Worm (Caenorhabditis elegans): ENCODE data around the gene F25G6.8.
A peak's percentile ranks its signal among the peaks of the same experiment; 100 is the strongest.

Gene F25G6.8

ce11 chrV:8520846-8521553, 44.0 kb downstream of the F25G6.8 start, which contains the start of the genes F45F2.11 and otpl-7 (continued):
- TF ChIP-seq sup-37 (GFP tag; optimal IDR thresholded peaks at IDR 0.05) (no peak), nhr-76 (tag; optimal IDR thresholded peaks at IDR 0.05) (no peak)

- no peak for TF ChIP-seq snpc-4 (tag; optimal IDR thresholded peaks at IDR 0.05)
- no peak for TF ChIP-seq grh-1 (GFP tag; IDR thresholded peaks at IDR 0.05)
- no peak for TF ChIP-seq pax-3 (tag; optimal IDR thresholded peaks at IDR 0.05)
- no peak for TF ChIP-seq Y116A8C.19 (tag; optimal IDR thresholded peaks at IDR 0.05; ENCODE audit: borderline replicate concordance)
- no peak for TF ChIP-seq ces-1 (GFP tag; optimal IDR thresholded peaks at IDR 0.05)
- no peak for TF ChIP-seq ceh-8 (GFP tag; optimal IDR thresholded peaks at IDR 0.05)
- peak; percentile 17 for TF ChIP-seq swsn-7 (tag; optimal IDR thresholded peaks at IDR 0.05)
- no peak for TF ChIP-seq pag-3 (tag; optimal IDR thresholded peaks at IDR 0.05; ENCODE audit: borderline replicate concordance, insufficient read depth)
- peak; percentile 29 to 51 for TF ChIP-seq lin-35 (GFP tag; optimal IDR thresholded peaks at IDR 0.05)
- no peak for TF ChIP-seq mef-2 (tag; optimal IDR thresholded peaks at IDR 0.05)
- peak; percentile 83 for TF ChIP-seq F16B12.6 (tag; optimal IDR thresholded peaks at IDR 0.05)
- TF ChIP-seq skn-1 (tag; optimal IDR thresholded peaks at IDR 0.05), result no peak
- peak in 2 of 3 experiments; percentile 29 to 33 for TF ChIP-seq dpl-1 (GFP tag; optimal IDR thresholded peaks at IDR 0.05)
- no peak for TF ChIP-seq nhr-85 (tag)
- no peak for TF ChIP-seq vab-15 (tag; optimal IDR thresholded peaks at IDR 0.05)
- no peak for TF ChIP-seq ets-5 (GFP tag; IDR thresholded peaks at IDR 0.05)
- no peak for TF ChIP-seq lin-13 (GFP tag; optimal IDR thresholded peaks at IDR 0.05)
- no peak for TF ChIP-seq irx-1 (tag; optimal IDR thresholded peaks at IDR 0.05)
- TF ChIP-seq fos-1 (tag; optimal IDR thresholded peaks at IDR 0.05), result no peak
- no peak for TF ChIP-seq sup-37 (GFP tag; optimal IDR thresholded peaks at IDR 0.05)
- no peak for TF ChIP-seq egl-27 (tag; optimal IDR thresholded peaks at IDR 0.05)
- TF ChIP-seq efl-1 (optimal IDR thresholded peaks at IDR 0.05), result peak; percentile 28 to 36
- TF ChIP-seq efl-1 (GFP tag; optimal IDR thresholded peaks at IDR 0.05 in 1 of 2), result peak; percentile 41 to 91
- TF ChIP-seq C16A3.4 (tag; optimal IDR thresholded peaks at IDR 0.05), result peak; percentile 33
- TF ChIP-seq ceh-82 (tag; optimal IDR thresholded peaks at IDR 0.05), result no peak
- no peak for TF ChIP-seq blmp-1 (tag; optimal IDR thresholded peaks at IDR 0.05)
- peak; percentile 27 for TF ChIP-seq rnt-1 (tag; optimal IDR thresholded peaks at IDR 0.05)
- TF ChIP-seq isw-1 (GFP tag; IDR thresholded peaks at IDR 0.05), result no peak
- TF ChIP-seq hpl-2 (GFP tag; optimal IDR thresholded peaks at IDR 0.05), result no peak
- TF ChIP-seq elt-3 (tag; optimal IDR thresholded peaks at IDR 0.05), result no peak
- TF ChIP-seq lin-15B (tag; optimal IDR thresholded peaks at IDR 0.05), result no peak
Observed at ce11 chrV:8518822-8519392, 46.1 kb downstream of the F25G6.8 start, which contains the start of gene F45F2.10. TSS of gene F45F2.10 (minus strand) at chrV:8518872.

ce11 chrV:8518283-8518682, 46.7 kb downstream of the F25G6.8 start:
- no peak for TF ChIP-seq ztf-11 (tag; optimal IDR thresholded peaks at IDR 0.05)
- peak; percentile 26 to 34 for TF ChIP-seq efl-1 (optimal IDR thresholded peaks at IDR 0.05)
- no peak for TF ChIP-seq efl-1 (GFP tag; optimal IDR thresholded peaks at IDR 0.05 in 1 of 2)
- no peak for TF ChIP-seq grh-1 (GFP tag; IDR thresholded peaks at IDR 0.05)
- TF ChIP-seq ama-1 (optimal IDR thresholded peaks at IDR 0.05), result no peak
- TF ChIP-seq rnt-1 (tag; optimal IDR thresholded peaks at IDR 0.05), result peak; percentile 46
- peak; percentile 45 for TF ChIP-seq pag-3 (tag; optimal IDR thresholded peaks at IDR 0.05; ENCODE audit: borderline replicate concordance, insufficient read depth)
- TF ChIP-seq irx-1 (tag; optimal IDR thresholded peaks at IDR 0.05), result no peak
- TF ChIP-seq snpc-4 (tag; optimal IDR thresholded peaks at IDR 0.05), result no peak
- no peak for TF ChIP-seq mef-2 (tag; optimal IDR thresholded peaks at IDR 0.05)
- no peak for TF ChIP-seq ceh-63 (GFP tag; optimal IDR thresholded peaks at IDR 0.05)
- no peak for TF ChIP-seq aha-1 (tag; optimal IDR thresholded peaks at IDR 0.05)
- TF ChIP-seq elt-2 (tag; optimal IDR thresholded peaks at IDR 0.05), result no peak
- peak; percentile 3 for TF ChIP-seq dsc-1 (tag; optimal IDR thresholded peaks at IDR 0.05)
- TF ChIP-seq skn-1 (tag; optimal IDR thresholded peaks at IDR 0.05), result peak; percentile 35
- peak; percentile 13 for TF ChIP-seq F16B12.6 (tag; optimal IDR thresholded peaks at IDR 0.05)
- TF ChIP-seq unc-30 (tag; optimal IDR thresholded peaks at IDR 0.05), result no peak
- TF ChIP-seq fkh-8 (tag; optimal IDR thresholded peaks at IDR 0.05), result no peak
- peak; percentile 4 for TF ChIP-seq nhr-20 (tag; optimal IDR thresholded peaks at IDR 0.05)
- no peak for TF ChIP-seq ceh-8 (GFP tag; optimal IDR thresholded peaks at IDR 0.05)
- TF ChIP-seq dpl-1 (GFP tag; optimal IDR thresholded peaks at IDR 0.05), result peak in 1 of 3 experiments; percentile 30
- TF ChIP-seq swsn-7 (tag; optimal IDR thresholded peaks at IDR 0.05), result peak; percentile 22
- TF ChIP-seq tbx-2 (tag; optimal IDR thresholded peaks at IDR 0.05), result no peak
- peak in 1 of 3 experiments; percentile 24 for TF ChIP-seq ceh-82 (tag; optimal IDR thresholded peaks at IDR 0.05)
- TF ChIP-seq fkh-4 (tag; optimal IDR thresholded peaks at IDR 0.05; ENCODE audit: borderline replicate concordance), result no peak
- TF ChIP-seq sup-37 (GFP tag; optimal IDR thresholded peaks at IDR 0.05), result no peak
- TF ChIP-seq zag-1 (tag; optimal IDR thresholded peaks at IDR 0.05), result no peak
- peak; percentile 35 for TF ChIP-seq snu-23 (GFP tag; optimal IDR thresholded peaks at IDR 0.05)
- peak in 1 of 2 experiments; percentile 44 for TF ChIP-seq lin-35 (GFP tag; optimal IDR thresholded peaks at IDR 0.05)
- no peak for TF ChIP-seq ceh-90 (tag; optimal IDR thresholded peaks at IDR 0.05)

Measured in whole organism, L1 larva.